Worm (Caenorhabditis elegans) whole organism, young adult: Measurements from ENCODE around the gene K09C6.9.
"Not testable (repeated sequence)": the region's sequence is repeated elsewhere in the genome, so short reads cannot be mapped to it uniquely, and the experiment has no call there.

ENCODE experiments used
- B0336.3 ChIP-seq: fragments of 200-800 bp; sonication (Bioruptor generic); IDR thresholded peaks from 2 replicates; pipeline ENCODE4 v1.3.6; 2022; ENCODE audit warnings: missing genetic modification characterization, missing compliant biosample characterization
- C06A6.2 ChIP-seq: fragments of 200-800 bp; sonication (Bioruptor generic); conservative IDR thresholded peaks from 2 replicates; pipeline ENCODE4 v1.3.6; 2022; ENCODE audit warnings: missing genetic modification characterization, missing compliant biosample characterization
- D2030.7 ChIP-seq: fragments of 200-800 bp; sonication (Bioruptor generic); IDR thresholded peaks from 2 replicates; pipeline ENCODE4 v1.3.6; 2022; ENCODE audit warnings: missing genetic modification reagents, missing genetic modification characterization, missing compliant biosample characterization
- F39B2.1 ChIP-seq: fragments of 200-800 bp; sonication (Bioruptor generic); IDR thresholded peaks from 2 replicates; pipeline ENCODE4 v1.3.6; 2022; ENCODE audit warnings: missing genetic modification reagents, missing genetic modification characterization, missing compliant biosample characterization
- F55B11.4 ChIP-seq: sonication (generic microtip); optimal IDR thresholded peaks from 2 replicates; lab custom pipeline; 2016; ENCODE audit warnings: missing compliant biosample characterization, missing genetic modification characterization, borderline replicate concordance; ENCODE audit not compliant: insufficient read depth
- F57A8.1 ChIP-seq: fragments of 200-800 bp; sonication (Bioruptor generic); optimal IDR thresholded peaks from 2 replicates; lab custom pipeline; 2018; ENCODE audit warnings: mild to moderate bottlenecking, missing genetic modification characterization, moderate library complexity, missing compliant biosample characterization
- Y53G8AR.9 ChIP-seq: fragments of 200-800 bp; sonication (Bioruptor generic); conservative IDR thresholded peaks from 2 replicates; pipeline ENCODE4 v1.3.6; 2022; ENCODE audit warnings: missing genetic modification reagents, missing genetic modification characterization, missing compliant biosample characterization
- Y56A3A.18 ChIP-seq: fragments of 200-800 bp; sonication (Bioruptor generic); IDR thresholded peaks from 2 replicates; pipeline ENCODE4 v1.3.6; 2022; ENCODE audit warnings: missing genetic modification reagents, missing genetic modification characterization, missing compliant biosample characterization
- Y67H2A.10 ChIP-seq: fragments of 200-800 bp; sonication (Bioruptor generic); conservative IDR thresholded peaks from 2 replicates; pipeline ENCODE4 v1.3.6; 2022; ENCODE audit warnings: missing genetic modification reagents, missing genetic modification characterization, missing compliant biosample characterization
- aptf-3 ChIP-seq: fragments of 200-800 bp; sonication (Bioruptor generic); IDR thresholded peaks from 2 replicates; pipeline ENCODE4 v1.3.6; 2022; ENCODE audit warnings: missing genetic modification characterization, missing compliant biosample characterization
- attf-6 ChIP-seq: fragments of 200-800 bp; sonication (Bioruptor generic); IDR thresholded peaks from 2 replicates; pipeline ENCODE4 v1.3.6; 2022; ENCODE audit warnings: missing genetic modification reagents, missing genetic modification characterization, missing compliant biosample characterization
- bed-1 ChIP-seq: fragments of 200-800 bp; sonication (Bioruptor generic); IDR thresholded peaks from 2 replicates; pipeline ENCODE4 v1.3.6; 2022; ENCODE audit warnings: missing genetic modification reagents, missing genetic modification characterization, missing compliant biosample characterization
- cebp-1 ChIP-seq, 2 experiments: fragments of 200-800 bp in 1 of 2; sonication (Bioruptor generic) in 1 of 2; sonication (generic microtip) in 1 of 2; IDR thresholded peaks in 1 of 2; optimal IDR thresholded peaks in 1 of 2; 2 replicates each; pipeline versions ENCODE4 v1.3.6 to Lab custom; 2017 to 2022; ENCODE audit warnings: missing compliant biosample characterization in 2 of 2, missing genetic modification characterization in 2 of 2, mild to moderate bottlenecking in 1 of 2, missing genetic modification reagents in 1 of 2, moderate library complexity in 1 of 2
- ceh-100 ChIP-seq: fragments of 200-800 bp; sonication (Bioruptor generic); IDR thresholded peaks from 2 replicates; pipeline ENCODE4 v1.3.6; 2022; ENCODE audit warnings: missing genetic modification reagents, missing genetic modification characterization, missing compliant biosample characterization
- ceh-27 ChIP-seq: fragments of 200-800 bp; sonication (Bioruptor generic); optimal IDR thresholded peaks from 2 replicates; lab custom pipeline; 2018; ENCODE audit warnings: mild to moderate bottlenecking, missing genetic modification characterization, moderate library complexity, missing compliant biosample characterization
- ceh-58 ChIP-seq: fragments of 200-800 bp; sonication (Bioruptor generic); IDR thresholded peaks from 2 replicates; pipeline ENCODE4 v1.3.6; 2022; ENCODE audit warnings: missing genetic modification characterization, missing compliant biosample characterization
- ceh-79 ChIP-seq: sonication (generic microtip); optimal IDR thresholded peaks from 2 replicates; lab custom pipeline; 2017; ENCODE audit warnings: mild to moderate bottlenecking, missing genetic modification characterization, missing compliant biosample characterization
- ceh-91 ChIP-seq: fragments of 200-800 bp; sonication (Bioruptor generic); IDR thresholded peaks from 2 replicates; pipeline ENCODE4 v1.3.6; 2022; ENCODE audit warnings: missing genetic modification reagents, missing genetic modification characterization, missing compliant biosample characterization
- chd-7 ChIP-seq: sonication (generic microtip); optimal IDR thresholded peaks from 2 replicates; lab custom pipeline; 2016; ENCODE audit warnings: mild to moderate bottlenecking, missing genetic modification characterization, moderate library complexity, missing compliant biosample characterization
- dpl-1 ChIP-seq: fragments of 150-350 bp; optimal IDR thresholded peaks from 2 replicates; lab custom pipeline; 2014; ENCODE audit warnings: missing biosample characterization, missing genetic modification reagents, missing genetic modification characterization
- efl-1 ChIP-seq: fragments of 150-350 bp; optimal IDR thresholded peaks from 2 replicates; lab custom pipeline; 2014; ENCODE audit warnings: missing biosample characterization, missing genetic modification reagents, missing genetic modification characterization
- egl-44 ChIP-seq: fragments of 200-800 bp; sonication (Bioruptor generic); IDR thresholded peaks from 2 replicates; pipeline ENCODE4 v1.3.6; 2022; ENCODE audit warnings: missing genetic modification reagents, missing genetic modification characterization, missing compliant biosample characterization
- gei-17 ChIP-seq: fragments of 200-800 bp; sonication (Bioruptor generic); optimal IDR thresholded peaks from 2 replicates; lab custom pipeline; 2018; ENCODE audit warnings: mild to moderate bottlenecking, missing genetic modification characterization, missing compliant biosample characterization
- lin-26 ChIP-seq: fragments of 200-800 bp; sonication (Bioruptor generic); IDR thresholded peaks from 2 replicates; pipeline ENCODE4 v1.3.6; 2022; ENCODE audit warnings: missing genetic modification reagents, missing genetic modification characterization, missing compliant biosample characterization
- lir-1 ChIP-seq: fragments of 200-800 bp; sonication (Bioruptor generic); conservative IDR thresholded peaks from 2 replicates; pipeline ENCODE4 v1.3.6; 2022; ENCODE audit warnings: missing genetic modification reagents, missing genetic modification characterization, missing compliant biosample characterization
- madf-6 ChIP-seq: fragments of 200-800 bp; sonication (Bioruptor generic); IDR thresholded peaks from 2 replicates; pipeline ENCODE4 v1.3.6; 2022; ENCODE audit warnings: missing genetic modification reagents, missing genetic modification characterization, missing compliant biosample characterization
- mcd-1 ChIP-seq: fragments of 200-800 bp; sonication (Bioruptor generic); IDR thresholded peaks from 2 replicates; pipeline ENCODE4 v1.3.6; 2022; ENCODE audit warnings: missing genetic modification reagents, missing genetic modification characterization, missing compliant biosample characterization
- nfyb-1 ChIP-seq: fragments of 200-800 bp; sonication (Bioruptor generic); IDR thresholded peaks from 2 replicates; pipeline ENCODE4 v1.3.6; 2022; ENCODE audit warnings: missing genetic modification reagents, missing genetic modification characterization, missing compliant biosample characterization
- nhr-80 ChIP-seq: sonication (generic microtip); optimal IDR thresholded peaks from 2 replicates; lab custom pipeline; 2016; ENCODE audit warnings: missing genetic modification characterization, missing compliant biosample characterization
- rcor-1 ChIP-seq: fragments of 200-800 bp; sonication (Bioruptor generic); IDR thresholded peaks from 2 replicates; pipeline ENCODE4 v1.3.6; 2022; ENCODE audit warnings: missing genetic modification reagents, missing genetic modification characterization, missing compliant biosample characterization
- sdz-38 ChIP-seq: sonication (generic microtip); optimal IDR thresholded peaks from 2 replicates; lab custom pipeline; 2016; ENCODE audit warnings: missing genotype, missing genetic modification characterization, missing compliant biosample characterization
- sea-2 ChIP-seq: fragments of 200-800 bp; sonication (Bioruptor generic); IDR thresholded peaks from 2 replicates; pipeline ENCODE4 v1.3.6; 2022; ENCODE audit warnings: missing genetic modification characterization, missing compliant biosample characterization
- snpc-3.4 ChIP-seq: sonication (generic microtip); optimal IDR thresholded peaks from 2 replicates; lab custom pipeline; 2017; ENCODE audit warnings: missing genetic modification characterization, mild to moderate bottlenecking, missing compliant biosample characterization, antibody characterized with exemption, moderate library complexity, missing genotype, missing genetic modification reagents
- tbp1 ChIP-seq: fragments of 200-800 bp; sonication (Bioruptor generic); optimal IDR thresholded peaks from 2 replicates; lab custom pipeline; 2018; ENCODE audit warnings: mild to moderate bottlenecking, missing genetic modification characterization, missing compliant biosample characterization
- tbx-9 ChIP-seq: sonication (generic microtip); optimal IDR thresholded peaks from 2 replicates; lab custom pipeline; 2016; ENCODE audit warnings: borderline replicate concordance, missing genetic modification characterization, inconsistent platforms, missing compliant biosample characterization
- unc-130 ChIP-seq: sonication (generic microtip); optimal IDR thresholded peaks from 2 replicates; lab custom pipeline; 2016; ENCODE audit warnings: missing genetic modification reagents, missing genetic modification characterization, missing compliant biosample characterization
- unc-62 ChIP-seq: fragments of 150-350 bp; optimal IDR thresholded peaks from 2 replicates; lab custom pipeline; 2014; ENCODE audit warnings: missing biosample characterization, missing genetic modification reagents, missing genetic modification characterization
- zfh-2 ChIP-seq: fragments of 200-800 bp; sonication (Bioruptor generic); conservative IDR thresholded peaks from 2 replicates; pipeline ENCODE4 v1.3.6; 2022; ENCODE audit warnings: missing genetic modification reagents, missing genetic modification characterization, missing compliant biosample characterization
- zim-3 ChIP-seq: sonication (generic microtip); optimal IDR thresholded peaks from 2 replicates; lab custom pipeline; 2017; ENCODE audit warnings: mild to moderate bottlenecking, missing genetic modification characterization, moderate library complexity, missing compliant biosample characterization
- ztf-22 ChIP-seq: fragments of 200-800 bp; sonication (Bioruptor generic); optimal IDR thresholded peaks from 2 replicates; lab custom pipeline; 2018; ENCODE audit warnings: mild to moderate bottlenecking, missing genetic modification characterization, moderate library complexity, missing compliant biosample characterization
- ztf-3 ChIP-seq: fragments of 200-800 bp; sonication (Bioruptor generic); optimal IDR thresholded peaks from 2 replicates; lab custom pipeline; 2018; ENCODE audit warnings: mild to moderate bottlenecking, missing genetic modification characterization, missing compliant biosample characterization

Gene K09C6.9

ce11 chrV:822922-823321 lies 31.9 kb downstream of the K09C6.9 start, which contains the start of gene srx-31:
TSS of gene srx-31 (minus strand) at chrV:823022.
- not testable (repeated sequence) for TF ChIP-seq rcor-1 (GFP tag; lab: Robert Waterston, UW); F55B11.4 (tag; lab: Kevin White, UChicago); nfyb-1 (GFP tag; lab: Robert Waterston, UW)

- TF ChIP-seq tbx-9 (tag; lab: Kevin White, UChicago); snpc-3.4 (tag; lab: Kevin White, UChicago); tbp1 (GFP tag; lab: Kevin White, UChicago): not testable (repeated sequence)
Observed at ce11 chrV:820629-821028, 34.2 kb downstream of the K09C6.9 start, which contains the start of gene srx-32. TSS of gene srx-32 (minus strand) at chrV:820729.

- TF ChIP-seq lin-26 (GFP tag; lab: Robert Waterston, UW) (no peak), nhr-80 (tag; lab: Kevin White, UChicago) (no peak), mcd-1 (no peak), F39B2.1 (GFP tag; lab: Robert Waterston, UW) (no peak), ztf-22 (GFP tag; lab: Kevin White, UChicago) (no peak), zim-3 (no peak), D2030.7 (no peak), zfh-2 (GFP tag; lab: Robert Waterston, UW) (no peak), snpc-3.4 (tag; lab: Kevin White, UChicago) (no peak), lir-1 (GFP tag; lab: Robert Waterston, UW) (no peak), Y56A3A.18 (GFP tag; lab: Robert Waterston, UW) (no peak), attf-6 (no peak), unc-62 (GFP tag; lab: Kevin White, UChicago) (no peak), C06A6.2 (no peak), ceh-27 (no peak), ceh-91 (GFP tag; lab: Robert Waterston, UW) (no peak)
Observed at ce11 chrV:817182-817581, 37.7 kb downstream of the K09C6.9 start, which contains the start of gene R13D11.1. TSS of gene R13D11.1 (plus strand) at chrV:817482.

DNA sequence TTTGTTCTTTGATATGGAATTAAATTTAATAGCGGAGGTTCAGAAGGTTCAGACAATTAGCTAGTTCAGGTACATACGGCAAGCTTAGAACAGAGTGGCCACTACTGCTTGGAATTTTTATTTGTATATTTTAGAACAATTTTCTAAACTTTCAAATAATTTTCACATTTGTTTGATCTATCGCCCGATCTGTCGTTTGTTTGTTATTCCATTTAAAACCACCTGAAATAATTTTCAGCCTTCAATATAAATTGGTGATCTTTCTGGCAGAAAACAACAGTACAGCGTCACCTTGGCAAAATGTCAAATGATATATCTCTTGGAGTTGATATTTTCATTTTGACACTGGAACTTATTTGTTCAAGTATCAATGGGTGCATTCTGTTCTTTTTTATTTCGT lies 40.1 kb downstream of the K09C6.9 start, which contains the start of gene R13D11.3:
Gene R13D11.3, plus strand, starts transcription at position 301 of the 400 bp plus-strand sequence.
- TF ChIP-seq rcor-1 (GFP tag; lab: Robert Waterston, UW): no peak
- TF ChIP-seq ceh-79 (tag; lab: Kevin White, UChicago): no peak
- TF ChIP-seq unc-130 (GFP tag; lab: Kevin White, UChicago): no peak
- no peak for TF ChIP-seq gei-17 (GFP tag; lab: Kevin White, UChicago)
- TF ChIP-seq B0336.3 (GFP tag; lab: Robert Waterston, UW): no peak
- no peak for TF ChIP-seq Y67H2A.10 (GFP tag; lab: Robert Waterston, UW)
- no peak for TF ChIP-seq bed-1
- TF ChIP-seq sdz-38: no peak
- no peak for TF ChIP-seq ceh-58 (GFP tag; lab: Robert Waterston, UW)
- TF ChIP-seq madf-6 (GFP tag; lab: Robert Waterston, UW): no peak
- TF ChIP-seq F57A8.1 (GFP tag; lab: Kevin White, UChicago): no peak
- TF ChIP-seq egl-44: no peak

- no peak for TF ChIP-seq ztf-3 (GFP tag; lab: Kevin White, UChicago)
- TF ChIP-seq aptf-3 (GFP tag; lab: Robert Waterston, UW): no peak
- no peak for TF ChIP-seq Y53G8AR.9
- no peak for TF ChIP-seq ceh-100
- no peak for TF ChIP-seq C06A6.2
- no peak for TF ChIP-seq sea-2 (GFP tag; lab: Robert Waterston, UW)
- no peak for TF ChIP-seq efl-1 (GFP tag; lab: Kevin White, UChicago)
- TF ChIP-seq chd-7: no peak
- no peak for TF ChIP-seq cebp-1 (GFP tag; IDR thresholded peaks at IDR 0.05; lab: Robert Waterston, UW)
- TF ChIP-seq cebp-1 (tag; optimal IDR thresholded peaks at IDR 0.05; lab: Kevin White, UChicago): no peak
- TF ChIP-seq dpl-1 (GFP tag; lab: Kevin White, UChicago): no peak
Observed at ce11 chrV:813101-813500, 41.8 kb downstream of the K09C6.9 start, which contains the start of gene R13D11.10. TSS of gene R13D11.10 (minus strand) at chrV:813201.
